Worm (Caenorhabditis elegans): ENCODE results near the gene F20D6.11.

ce11 chrV:8239928-8240327 lies 41.0 kb upstream of the F20D6.11 start, which contains the start of gene C16D9.3:
- TF ChIP-seq ceh-13 (GFP tag; optimal IDR thresholded peaks at IDR 0.05) (no peak), tra-4 (tag; optimal IDR thresholded peaks at IDR 0.05) (no peak)
